Fruit fly (Drosophila melanogaster) whole organism, prepupa: ENCODE data around the gene CG13097.

Experiments
- CG10631 ChIP-seq: fragments of 200-800 bp; sonication (Bioruptor generic); optimal IDR thresholded peaks from 2 replicates; lab custom pipeline; 2016; ENCODE audit warnings: missing biosample characterization, missing genetic modification characterization
- CG11294 ChIP-seq: fragments of 200-800 bp; sonication (Bioruptor generic); IDR thresholded peaks from 2 replicates; pipeline ENCODE4 v1.3.6; 2022; ENCODE audit warnings: missing biosample characterization, missing genetic modification characterization
- CG11762 ChIP-seq: fragments of 200-800 bp; sonication (Bioruptor generic); optimal IDR thresholded peaks from 3 replicates; lab custom pipeline; 2016; ENCODE audit warnings: missing biosample characterization, missing genetic modification characterization; ENCODE audit not compliant: insufficient read depth
- CG11902 ChIP-seq: fragments of 200-800 bp; sonication (Bioruptor generic); optimal IDR thresholded peaks from 3 replicates; lab custom pipeline; 2016; ENCODE audit warnings: missing biosample characterization, missing genetic modification characterization
- CG15336 ChIP-seq: fragments of 200-800 bp; sonication (Bioruptor generic); IDR thresholded peaks from 2 replicates; pipeline ENCODE4 v1.3.6; 2022; ENCODE audit warnings: missing biosample characterization, missing genetic modification characterization
- CG1621 ChIP-seq: fragments of 200-800 bp; sonication (Bioruptor generic); optimal IDR thresholded peaks from 3 replicates; lab custom pipeline; 2018; ENCODE audit warnings: missing biosample characterization, mild to moderate bottlenecking, missing genetic modification characterization
- CG16779 ChIP-seq: fragments of 200-800 bp; sonication (Bioruptor generic); optimal IDR thresholded peaks from 3 replicates; lab custom pipeline; 2017; ENCODE audit warnings: missing biosample characterization, mild to moderate bottlenecking, missing genetic modification characterization
- CG3032 ChIP-seq: fragments of 200-800 bp; optimal IDR thresholded peaks from 2 replicates; lab custom pipeline; 2019; ENCODE audit warnings: missing biosample characterization, mild to moderate bottlenecking, missing genetic modification characterization, moderate library complexity
- CG31627 ChIP-seq: fragments of 200-800 bp; sonication (Bioruptor generic); optimal IDR thresholded peaks from 3 replicates; lab custom pipeline; 2016; ENCODE audit warnings: missing biosample characterization, missing genetic modification characterization
- CG32006 ChIP-seq: fragments of 200-800 bp; sonication (Bioruptor generic); optimal IDR thresholded peaks from 3 replicates; lab custom pipeline; 2017; ENCODE audit warnings: missing biosample characterization, mild to moderate bottlenecking, missing genetic modification characterization
- CG34406 ChIP-seq: fragments of 200-800 bp; sonication (Bioruptor generic); optimal IDR thresholded peaks from 3 replicates; lab custom pipeline; 2016; ENCODE audit warnings: missing biosample characterization, missing genetic modification characterization
- CG4318 ChIP-seq: fragments of 200-800 bp; sonication (Bioruptor generic); optimal IDR thresholded peaks from 3 replicates; lab custom pipeline; 2017; ENCODE audit warnings: missing biosample characterization, mild to moderate bottlenecking, missing genetic modification characterization
- CG6792 ChIP-seq: fragments of 200-800 bp; sonication (Bioruptor generic); optimal IDR thresholded peaks from 3 replicates; lab custom pipeline; 2016; ENCODE audit warnings: missing biosample characterization, missing genetic modification characterization
- CG6808 ChIP-seq: fragments of 200-800 bp; sonication (Bioruptor generic); optimal IDR thresholded peaks from 3 replicates; lab custom pipeline; 2017; ENCODE audit warnings: missing biosample characterization, missing genetic modification characterization, mild to moderate bottlenecking, moderate library complexity, missing genetic modification reagents
- CG6854 ChIP-seq: fragments of 200-800 bp; sonication (Bioruptor generic); optimal IDR thresholded peaks from 2 replicates; lab custom pipeline; 2017; ENCODE audit warnings: missing biosample characterization, mild to moderate bottlenecking, missing genetic modification characterization
- CG7368 ChIP-seq: fragments of 200-800 bp; sonication (Bioruptor generic); optimal IDR thresholded peaks from 3 replicates; lab custom pipeline; 2016; ENCODE audit warnings: missing biosample characterization, missing genetic modification characterization
- CG8119 ChIP-seq: fragments of 200-800 bp; sonication (Bioruptor generic); IDR thresholded peaks from 3 replicates; pipeline ENCODE4 v1.3.6; 2022; ENCODE audit warnings: missing biosample characterization, missing genetic modification characterization
- CG8319 ChIP-seq: fragments of 200-800 bp; sonication (Bioruptor generic); optimal IDR thresholded peaks from 3 replicates; lab custom pipeline; 2016; ENCODE audit warnings: missing biosample characterization, missing genetic modification characterization
- CG8632 ChIP-seq: fragments of 200-800 bp; sonication (Bioruptor generic); optimal IDR thresholded peaks from 3 replicates; lab custom pipeline; 2016; ENCODE audit warnings: missing biosample characterization, missing genetic modification characterization
- CG9139 ChIP-seq: fragments of 200-800 bp; sonication (Bioruptor generic); optimal IDR thresholded peaks from 3 replicates; lab custom pipeline; 2017; ENCODE audit warnings: missing biosample characterization, mild to moderate bottlenecking, missing genetic modification characterization
- Eip75B ChIP-seq: fragments of 200-800 bp; sonication (Bioruptor generic); optimal IDR thresholded peaks from 3 replicates; lab custom pipeline; 2016; ENCODE audit warnings: missing biosample characterization, missing genetic modification characterization
- Eip78C ChIP-seq: fragments of 200-800 bp; sonication (Bioruptor generic); peaks from one replicate; lab custom pipeline; 2016; ENCODE audit warnings: missing biosample characterization, missing genetic modification characterization
- Eip93F ChIP-seq: fragments of 200-800 bp; sonication (Bioruptor generic); optimal IDR thresholded peaks from 2 replicates; lab custom pipeline; 2016; ENCODE audit warnings: missing biosample characterization, mild to moderate bottlenecking, missing genetic modification characterization
- Ets21C ChIP-seq: fragments of 200-800 bp; sonication (Bioruptor generic); optimal IDR thresholded peaks from 3 replicates; lab custom pipeline; 2016; ENCODE audit warnings: missing biosample characterization, missing genetic modification characterization
- Ets96B ChIP-seq: fragments of 200-800 bp; optimal IDR thresholded peaks from 2 replicates; lab custom pipeline; 2019; ENCODE audit warnings: missing biosample characterization, mild to moderate bottlenecking, missing genetic modification characterization, moderate library complexity
- Gug ChIP-seq: fragments of 200-800 bp; sonication (Bioruptor generic); IDR thresholded peaks from 2 replicates; pipeline ENCODE4 v1.3.6; 2022; ENCODE audit warnings: missing biosample characterization, missing genetic modification characterization
- Hr38 ChIP-seq: sonication (Bioruptor generic); optimal IDR thresholded peaks from 2 replicates; lab custom pipeline; 2016; ENCODE audit warnings: missing biosample characterization, missing genetic modification characterization
- Hr39 ChIP-seq: fragments of 200-800 bp; sonication (Bioruptor generic); optimal IDR thresholded peaks from 2 replicates; lab custom pipeline; 2016; ENCODE audit warnings: missing biosample characterization, missing genetic modification characterization
- Lpt ChIP-seq: fragments of 200-800 bp; sonication (Bioruptor generic); optimal IDR thresholded peaks from 3 replicates; lab custom pipeline; 2016; ENCODE audit warnings: missing biosample characterization, missing genetic modification characterization
- Met ChIP-seq: fragments of 200-800 bp; sonication (Bioruptor generic); optimal IDR thresholded peaks from 3 replicates; lab custom pipeline; 2016; ENCODE audit warnings: missing biosample characterization, missing genetic modification characterization
- OdsH ChIP-seq: fragments of 200-800 bp; sonication (Bioruptor generic); optimal IDR thresholded peaks from 3 replicates; lab custom pipeline; 2016; ENCODE audit warnings: missing biosample characterization, missing genetic modification characterization
- Smox ChIP-seq: fragments of 200-800 bp; sonication (Bioruptor generic); optimal IDR thresholded peaks from 3 replicates; lab custom pipeline; 2016; ENCODE audit warnings: missing biosample characterization, missing genetic modification characterization
- Sox14 ChIP-seq: fragments of 200-800 bp; sonication (Bioruptor generic); optimal IDR thresholded peaks from 3 replicates; lab custom pipeline; 2016; ENCODE audit warnings: missing biosample characterization, missing genetic modification characterization
- Sox15 ChIP-seq: fragments of 200-800 bp; sonication (Bioruptor generic); optimal IDR thresholded peaks from 3 replicates; lab custom pipeline; 2016; ENCODE audit warnings: missing biosample characterization, missing genetic modification characterization
- achi ChIP-seq: fragments of 200-800 bp; sonication (Bioruptor generic); optimal IDR thresholded peaks from 3 replicates; lab custom pipeline; 2016; ENCODE audit warnings: missing biosample characterization, missing genetic modification characterization
- acj6 ChIP-seq: fragments of 200-800 bp; sonication (Bioruptor generic); optimal IDR thresholded peaks from 3 replicates; lab custom pipeline; 2016; ENCODE audit warnings: missing biosample characterization, missing genetic modification characterization
- cyc ChIP-seq: fragments of 200-800 bp; sonication (Bioruptor generic); optimal IDR thresholded peaks from 3 replicates; lab custom pipeline; 2016; ENCODE audit warnings: missing biosample characterization, missing genetic modification characterization
- dsx ChIP-seq: fragments of 200-800 bp; optimal IDR thresholded peaks from 3 replicates; lab custom pipeline; 2019; ENCODE audit warnings: missing biosample characterization, mild to moderate bottlenecking, missing genetic modification characterization, moderate library complexity; ENCODE audit not compliant: poor library complexity, severe bottlenecking
- eg ChIP-seq: fragments of 200-800 bp; sonication (Bioruptor generic); IDR thresholded peaks from 3 replicates; pipeline ENCODE4 v1.3.6; 2022; ENCODE audit warnings: missing biosample characterization, missing genetic modification characterization
- esn ChIP-seq: fragments of 200-800 bp; sonication (Bioruptor generic); optimal IDR thresholded peaks from 2 replicates; lab custom pipeline; 2016; ENCODE audit warnings: missing biosample characterization, mild to moderate bottlenecking, missing genetic modification characterization, moderate library complexity
- fd59A ChIP-seq: fragments of 200-800 bp; sonication (Bioruptor generic); optimal IDR thresholded peaks from 2 replicates; lab custom pipeline; 2017; ENCODE audit warnings: missing biosample characterization, mild to moderate bottlenecking, missing genetic modification characterization, missing genetic modification reagents
- fd85E ChIP-seq: fragments of 200-800 bp; sonication (Bioruptor generic); optimal IDR thresholded peaks from 3 replicates; lab custom pipeline; 2016; ENCODE audit warnings: missing biosample characterization, missing genetic modification characterization
- lz ChIP-seq: fragments of 200-800 bp; sonication (Bioruptor generic); optimal IDR thresholded peaks from 3 replicates; lab custom pipeline; 2016; ENCODE audit warnings: missing biosample characterization, missing genetic modification characterization
- net ChIP-seq: fragments of 200-800 bp; sonication (Bioruptor generic); optimal IDR thresholded peaks from 3 replicates; lab custom pipeline; 2016; ENCODE audit warnings: missing biosample characterization, missing genetic modification characterization
- pdm3 ChIP-seq: fragments of 200-800 bp; sonication (Bioruptor generic); optimal IDR thresholded peaks from 3 replicates; lab custom pipeline; 2016; ENCODE audit warnings: missing biosample characterization, missing genetic modification characterization
- salr ChIP-seq, 2 experiments: fragments of 200-800 bp; sonication (Bioruptor generic); optimal IDR thresholded peaks; 3 replicates each; lab custom pipeline; 2016 to 2018; ENCODE audit warnings: missing biosample characterization in 2 of 2, missing genetic modification characterization in 2 of 2, mild to moderate bottlenecking in 1 of 2
- ss ChIP-seq, 2 experiments: fragments of 200-800 bp; sonication (Bioruptor generic); optimal IDR thresholded peaks; 2 replicates in 1 of 2; 3 replicates in 1 of 2; lab custom pipeline; 2017 to 2018; ENCODE audit warnings: mild to moderate bottlenecking in 2 of 2, missing biosample characterization in 2 of 2, missing genetic modification characterization in 2 of 2, moderate library complexity in 1 of 2
- svp ChIP-seq: fragments of 200-800 bp; sonication (Bioruptor generic); peaks from one replicate; lab custom pipeline; 2016; ENCODE audit warnings: missing biosample characterization, missing genetic modification characterization
- topi ChIP-seq: fragments of 200-800 bp; sonication (Bioruptor generic); optimal IDR thresholded peaks from 3 replicates; lab custom pipeline; 2016; ENCODE audit warnings: missing biosample characterization, missing genetic modification characterization
- vri ChIP-seq: fragments of 200-800 bp; sonication (Bioruptor generic); optimal IDR thresholded peaks from 3 replicates; lab custom pipeline; 2016; ENCODE audit warnings: missing biosample characterization, mild to moderate bottlenecking, missing genetic modification characterization

The CG13097 gene

dm6 chr2L:8477049-8477448, 37.6 kb downstream of the CG13097 start, which contains the start of gene CheA29a:
CheA29a (plus strand) TSS chr2L:8477349.
- TF ChIP-seq Ets21C (GFP tag; lab: Kevin White, UChicago) (no peak), Eip78C (no peak), CG9139 (no peak), pdm3 (GFP tag; lab: Kevin White, UChicago) (no peak)

- TF ChIP-seq cyc (GFP tag; lab: Kevin White, UChicago) (peak; percentile 74), CG11294 (peak; percentile 31; the same call in 1 of the 2 replicates), ss (GFP tag; optimal IDR thresholded peaks at IDR 0.05; lab: Kevin White, UChicago) (peak; percentile 81 to 82), dsx (peak; percentile 63), Hr39 (GFP tag; lab: Kevin White, UChicago) (peak; percentile 70), fd85E (peak; percentile 31), fd59A (peak; percentile 62), pdm3 (GFP tag; lab: Kevin White, UChicago) (peak; percentile 73), Ets96B (tag; lab: Kevin White, UChicago) (peak; percentile 67), CG8119 (GFP tag; lab: Robert Waterston, UW) (peak; percentile 71; the same call in 2 of the 3 replicates), CG7368 (GFP tag; lab: Kevin White, UChicago) (peak; percentile 69), CG15336 (GFP tag; lab: Robert Waterston, UW) (peak; percentile 72), Hr38 (GFP tag; lab: Kevin White, UChicago) (no peak), CG31627 (GFP tag; lab: Kevin White, UChicago) (peak; percentile 73), Smox (GFP tag; lab: Kevin White, UChicago) (peak; percentile 63), CG16779 (tag; lab: Kevin White, UChicago) (peak; percentile 35), acj6 (peak; percentile 59), CG34406 (peak; percentile 71), Gug (GFP tag; lab: Robert Waterston, UW) (peak; percentile 40; the same call in 1 of the 2 replicates), vri (peak; percentile 61), CG4318 (no peak), lz (GFP tag; lab: Kevin White, UChicago) (peak; percentile 77), OdsH (GFP tag; lab: Kevin White, UChicago) (peak; percentile 66), Eip78C (peak; percentile 94), CG32006 (GFP tag; lab: Kevin White, UChicago) (peak; percentile 58), Eip75B (GFP tag; lab: Kevin White, UChicago) (peak; percentile 73), CG6854 (GFP tag; lab: Kevin White, UChicago) (peak; percentile 78), svp (GFP tag; lab: Kevin White, UChicago) (peak; percentile 94), CG11902 (peak; percentile 70), Met (GFP tag; lab: Kevin White, UChicago) (peak; percentile 85), Sox15 (GFP tag; lab: Kevin White, UChicago) (peak; percentile 69), salr (GFP tag; optimal IDR thresholded peaks at IDR 0.05; lab: Kevin White, UChicago) (peak; percentile 41 to 44), achi (GFP tag; lab: Kevin White, UChicago) (peak; percentile 68), eg (peak; percentile 75), esn (peak; percentile 84), CG1621 (tag; lab: Kevin White, UChicago) (peak; percentile 58), Sox14 (peak; percentile 85), Lpt (peak; percentile 36), Eip93F (GFP tag; lab: Kevin White, UChicago) (peak; percentile 34), CG3032 (tag; lab: Kevin White, UChicago) (peak; percentile 81), CG10631 (GFP tag; lab: Kevin White, UChicago) (peak; percentile 63), CG8632 (GFP tag; lab: Kevin White, UChicago) (peak; percentile 68), CG6792 (GFP tag; lab: Kevin White, UChicago) (peak; percentile 74), CG8319 (GFP tag; lab: Kevin White, UChicago) (peak; percentile 72), CG6808 (GFP tag; lab: Kevin White, UChicago) (peak; percentile 84), topi (GFP tag; lab: Kevin White, UChicago) (peak; percentile 73), net (GFP tag; lab: Kevin White, UChicago) (peak; percentile 79), CG9139 (peak; percentile 27), CG11762 (GFP tag; lab: Kevin White, UChicago) (peak; percentile 50)
Observed at dm6 chr2L:8473448-8473847, 41.2 kb downstream of the CG13097 start.
